Fruit fly (Drosophila melanogaster) whole organism, embryonic: ENCODE results near the gene CheA7a.

Experiments used
- Abd-B ChIP-seq: fragments of 200-800 bp; sonication (Bioruptor generic); optimal IDR thresholded peaks from 2 replicates; lab custom pipeline; 2018; ENCODE audit warnings: missing biosample characterization, mild to moderate bottlenecking, missing genetic modification characterization, moderate library complexity
- Awh ChIP-seq: fragments of 200-800 bp; sonication (Bioruptor generic); IDR thresholded peaks from 2 replicates; pipeline ENCODE4, ENCODE4 v1.3.6; 2022; ENCODE audit warnings: missing biosample characterization, missing genetic modification characterization
- Blimp-1 ChIP-seq: fragments of 200-800 bp; sonication (Bioruptor generic); optimal IDR thresholded peaks from 3 replicates; lab custom pipeline; 2018; ENCODE audit warnings: missing biosample characterization, missing genetic modification characterization, mild to moderate bottlenecking, moderate library complexity, missing genetic modification reagents
- Bteb2 ChIP-seq: fragments of 200-800 bp; sonication (Bioruptor generic); optimal IDR thresholded peaks from 2 replicates; lab custom pipeline; 2016; ENCODE audit warnings: missing biosample characterization, missing genetic modification characterization
- C15 ChIP-seq: fragments of 200-800 bp; sonication (Bioruptor generic); IDR thresholded peaks from 3 replicates; pipeline ENCODE4 v1.3.6; 2022; ENCODE audit warnings: missing biosample characterization, missing genetic modification characterization
- CG10462 ChIP-seq: fragments of 200-800 bp; sonication (Bioruptor generic); optimal IDR thresholded peaks from 2 replicates; lab custom pipeline; 2016; ENCODE audit warnings: missing biosample characterization, missing genetic modification characterization
- CG11723 ChIP-seq: fragments of 200-800 bp; sonication (Bioruptor generic); optimal IDR thresholded peaks from 2 replicates; lab custom pipeline; 2017; ENCODE audit warnings: missing biosample characterization, mild to moderate bottlenecking, missing genetic modification characterization
- CG12744 ChIP-seq: fragments of 200-800 bp; sonication (Bioruptor generic); optimal IDR thresholded peaks from 2 replicates; lab custom pipeline; 2016; ENCODE audit warnings: missing biosample characterization, missing genetic modification characterization
- CG13775 ChIP-seq: fragments of 200-800 bp; sonication (Bioruptor generic); optimal IDR thresholded peaks from 3 replicates; lab custom pipeline; 2017; ENCODE audit warnings: missing biosample characterization, mild to moderate bottlenecking, missing genetic modification characterization
- CG14710 ChIP-seq: fragments of 200-800 bp; sonication (Bioruptor generic); optimal IDR thresholded peaks from 3 replicates; lab custom pipeline; 2019; ENCODE audit warnings: missing biosample characterization, mild to moderate bottlenecking, missing genetic modification characterization, moderate library complexity
- CG15073 ChIP-seq: fragments of 200-800 bp; sonication (Bioruptor generic); optimal IDR thresholded peaks from 2 replicates; lab custom pipeline; 2016; ENCODE audit warnings: missing biosample characterization, missing genetic modification characterization
- CG16815 ChIP-seq: fragments of 200-800 bp; sonication (Bioruptor generic); optimal IDR thresholded peaks from 3 replicates; lab custom pipeline; 2017; ENCODE audit warnings: missing biosample characterization, mild to moderate bottlenecking, missing genetic modification characterization
- CG34224 ChIP-seq: fragments of 200-800 bp; sonication (Bioruptor generic); IDR thresholded peaks from 3 replicates; pipeline ENCODE4 v1.3.6; 2022; ENCODE audit warnings: missing biosample characterization, missing genetic modification characterization; ENCODE audit not compliant: partially characterized antibody
- CG34376 ChIP-seq: fragments of 200-800 bp; sonication (Bioruptor generic); optimal IDR thresholded peaks from 2 replicates; lab custom pipeline; 2018; ENCODE audit warnings: missing biosample characterization, mild to moderate bottlenecking, missing genetic modification characterization
- CG3847 ChIP-seq: fragments of 200-800 bp; sonication (Bioruptor generic); IDR thresholded peaks from 2 replicates; pipeline ENCODE4 v1.3.6; 2022; ENCODE audit warnings: missing biosample characterization, missing genetic modification characterization
- CG42726 ChIP-seq: fragments of 200-800 bp; sonication (Bioruptor generic); IDR thresholded peaks from 2 replicates; pipeline ENCODE4 v1.3.6; 2022; ENCODE audit warnings: missing biosample characterization, missing genetic modification characterization; ENCODE audit not compliant: partially characterized antibody
- CG4730 ChIP-seq: fragments of 200-800 bp; sonication (Bioruptor generic); IDR thresholded peaks from 2 replicates; pipeline ENCODE4 v1.3.6; 2022; ENCODE audit warnings: missing biosample characterization, missing genetic modification characterization
- CG6689 ChIP-seq: fragments of 200-800 bp; sonication (Bioruptor generic); IDR thresholded peaks from 2 replicates; pipeline ENCODE4 v1.3.6; 2022; ENCODE audit warnings: missing biosample characterization, missing genetic modification characterization
- CG6765 ChIP-seq: fragments of 200-800 bp; sonication (Bioruptor generic); optimal IDR thresholded peaks from 3 replicates; lab custom pipeline; 2017; ENCODE audit warnings: missing biosample characterization, mild to moderate bottlenecking, missing genetic modification characterization
- CG6854 ChIP-seq: fragments of 200-800 bp; sonication (Bioruptor generic); optimal IDR thresholded peaks from 3 replicates; lab custom pipeline; 2017; ENCODE audit warnings: missing biosample characterization, mild to moderate bottlenecking, missing genetic modification characterization
- CG7271 ChIP-seq: fragments of 200-800 bp; sonication (Bioruptor generic); optimal IDR thresholded peaks from 2 replicates; lab custom pipeline; 2018; ENCODE audit warnings: missing biosample characterization, mild to moderate bottlenecking, missing genetic modification characterization, moderate library complexity
- CG8944 ChIP-seq: fragments of 200-800 bp; sonication (Bioruptor generic); optimal IDR thresholded peaks from 3 replicates; lab custom pipeline; 2016; ENCODE audit warnings: missing biosample characterization, missing genetic modification characterization
- CG9797 ChIP-seq: fragments of 200-800 bp; sonication (Bioruptor generic); optimal IDR thresholded peaks from 3 replicates; lab custom pipeline; 2018; ENCODE audit warnings: missing biosample characterization, mild to moderate bottlenecking, missing genetic modification characterization
- CG9876 ChIP-seq: fragments of 200-800 bp; sonication (Bioruptor generic); optimal IDR thresholded peaks from 2 replicates; lab custom pipeline; 2016; ENCODE audit warnings: missing biosample characterization, missing genetic modification characterization
- CHES-1-like ChIP-seq: fragments of 200-800 bp; sonication (Bioruptor generic); optimal IDR thresholded peaks from 2 replicates; lab custom pipeline; 2016; ENCODE audit warnings: missing biosample characterization, missing genetic modification characterization
- CrebB ChIP-seq: fragments of 200-800 bp; sonication (Bioruptor generic); optimal IDR thresholded peaks from 3 replicates; lab custom pipeline; 2018; ENCODE audit warnings: missing biosample characterization, mild to moderate bottlenecking, missing genetic modification characterization
- Dad ChIP-seq: fragments of 200-800 bp; sonication (Bioruptor generic); optimal IDR thresholded peaks from 3 replicates; lab custom pipeline; 2016; ENCODE audit warnings: missing biosample characterization, missing genetic modification characterization
- Dref ChIP-seq: fragments of 200-800 bp; sonication (Bioruptor generic); IDR thresholded peaks from 2 replicates; pipeline ENCODE4 v1.3.6; 2022; ENCODE audit warnings: missing biosample characterization, missing genetic modification characterization
- Hmr ChIP-seq: fragments of 200-800 bp; sonication (Bioruptor generic); optimal IDR thresholded peaks from 3 replicates; lab custom pipeline; 2017; ENCODE audit warnings: mild to moderate bottlenecking, missing biosample characterization, missing genetic modification reagents, missing genetic modification characterization
- Hmx ChIP-seq: fragments of 200-800 bp; sonication (Bioruptor generic); optimal IDR thresholded peaks from 2 replicates; lab custom pipeline; 2016; ENCODE audit warnings: missing biosample characterization, missing genetic modification characterization
- Hr3 ChIP-seq: fragments of 200-800 bp; sonication (Bioruptor generic); optimal IDR thresholded peaks from 3 replicates; lab custom pipeline; 2016; ENCODE audit warnings: missing biosample characterization, missing genetic modification characterization
- NC2α ChIP-seq: fragments of 200-800 bp; sonication (Bioruptor generic); optimal IDR thresholded peaks from 2 replicates; lab custom pipeline; 2016; ENCODE audit warnings: missing biosample characterization, missing genetic modification characterization
- Ravus ChIP-seq: fragments of 200-800 bp; sonication (Bioruptor generic); IDR thresholded peaks from 2 replicates; pipeline ENCODE4 v1.3.6; 2022; ENCODE audit warnings: missing biosample characterization, missing genetic modification characterization
- Rx ChIP-seq: fragments of 200-800 bp; sonication (Bioruptor generic); IDR thresholded peaks from 2 replicates; pipeline ENCODE4 v1.3.6; 2022; ENCODE audit warnings: missing biosample characterization, missing genetic modification characterization
- Usf ChIP-seq: fragments of 200-800 bp; sonication (Bioruptor generic); optimal IDR thresholded peaks from 2 replicates; lab custom pipeline; 2017; ENCODE audit warnings: missing genotype, missing biosample characterization, missing genetic modification characterization
- YL-1 ChIP-seq: fragments of 200-800 bp; sonication (Bioruptor generic); optimal IDR thresholded peaks from 3 replicates; lab custom pipeline; 2017; ENCODE audit warnings: missing biosample characterization, mild to moderate bottlenecking, missing genetic modification characterization
- cg ChIP-seq: fragments of 200-800 bp; sonication (Bioruptor generic); optimal IDR thresholded peaks from 3 replicates; lab custom pipeline; 2019; ENCODE audit warnings: missing biosample characterization, mild to moderate bottlenecking, missing genetic modification characterization, moderate library complexity
- ci ChIP-seq: fragments of 200-800 bp; sonication (Bioruptor generic); IDR thresholded peaks from 3 replicates; pipeline ENCODE4 v1.3.6; 2022; ENCODE audit warnings: missing biosample characterization, missing genetic modification characterization
- dati ChIP-seq: fragments of 200-800 bp; sonication (Bioruptor generic); IDR thresholded peaks from 2 replicates; pipeline ENCODE4 v1.3.6; 2022; ENCODE audit warnings: missing biosample characterization, missing genetic modification characterization
- ems ChIP-seq: fragments of 200-800 bp; sonication (Bioruptor generic); optimal IDR thresholded peaks from 3 replicates; lab custom pipeline; 2016; ENCODE audit warnings: missing biosample characterization, missing genetic modification characterization
- gcm2 ChIP-seq: fragments of 200-800 bp; sonication (Bioruptor generic); optimal IDR thresholded peaks from 2 replicates; lab custom pipeline; 2016; ENCODE audit warnings: missing biosample characterization, missing genetic modification characterization
- h ChIP-seq: fragments of >200 bp; optimal IDR thresholded peaks from 2 replicates; lab custom pipeline; 2017
- jigr1 ChIP-seq: fragments of 200-800 bp; sonication (Bioruptor generic); IDR thresholded peaks from 3 replicates; pipeline ENCODE4 v1.3.6; 2022; ENCODE audit warnings: missing biosample characterization, missing genetic modification characterization
- lola ChIP-seq, 3 experiments: fragments of >200 bp in 2 of 3; fragments of 200-800 bp in 1 of 3; sonication (Bioruptor generic) in 1 of 3; optimal IDR thresholded peaks; 2 replicates each; lab custom pipeline; 2017 to 2019; ENCODE audit warnings: missing biosample characterization in 3 of 3, missing genetic modification characterization in 3 of 3, mild to moderate bottlenecking in 1 of 3, moderate library complexity in 1 of 3
- lov ChIP-seq, 2 experiments: fragments of 200-800 bp in 1 of 2; fragments of >200 bp in 1 of 2; sonication (Bioruptor generic) in 1 of 2; IDR thresholded peaks in 1 of 2; optimal IDR thresholded peaks in 1 of 2; 2 replicates in 1 of 2; 3 replicates in 1 of 2; pipeline versions ENCODE4 v1.3.6 to Lab custom; 2017 to 2022; ENCODE audit warnings: missing biosample characterization in 1 of 2, missing genetic modification characterization in 1 of 2
- otp ChIP-seq: fragments of 200-800 bp; sonication (Bioruptor generic); IDR thresholded peaks from 3 replicates; pipeline ENCODE4, ENCODE4 v1.3.6; 2022; ENCODE audit warnings: missing biosample characterization, missing genetic modification characterization
- pan ChIP-seq, 4 experiments: fragments of >200 bp in 3 of 4; fragments of 200-800 bp in 1 of 4; sonication (Bioruptor generic) in 1 of 4; optimal IDR thresholded peaks in 3 of 4; IDR thresholded peaks in 1 of 4; 2 replicates each; pipeline versions ENCODE4 v1.3.6 to Lab custom; 2017 to 2022; ENCODE audit warnings: missing biosample characterization in 2 of 4, missing genetic modification characterization in 2 of 4, mixed read lengths in 1 of 4
- slou ChIP-seq: fragments of 200-800 bp; sonication (Bioruptor generic); optimal IDR thresholded peaks from 3 replicates; lab custom pipeline; 2016; ENCODE audit warnings: missing biosample characterization, missing genetic modification characterization
- sug ChIP-seq: fragments of 200-800 bp; optimal IDR thresholded peaks from 2 replicates; lab custom pipeline; 2019; ENCODE audit warnings: missing biosample characterization, mild to moderate bottlenecking, missing genetic modification characterization, moderate library complexity
- tx ChIP-seq: fragments of 200-800 bp; sonication (Bioruptor generic); optimal IDR thresholded peaks from 2 replicates; lab custom pipeline; 2016; ENCODE audit warnings: missing biosample characterization, missing genetic modification characterization

CheA7a gene

dm6 chrX:7338538-7338937 is 39.4 kb upstream of the CheA7a start (continued):
- TF ChIP-seq CG8944 (GFP tag; lab: Kevin White, UChicago) (peak; percentile 26), CG16815 (GFP tag; lab: Kevin White, UChicago) (no peak), CG11723 (GFP tag; lab: Kevin White, UChicago) (peak; percentile 37), Hmr (GFP tag; lab: Kevin White, UChicago) (peak; percentile 82), ems (GFP tag; lab: Kevin White, UChicago) (peak; percentile 40), sug (tag; lab: Kevin White, UChicago) (peak; percentile 42), Hr3 (peak; percentile 46), CG13775 (peak; percentile 61), lov (optimal IDR thresholded peaks at IDR 0.05; lab: Kevin White, UChicago) (no peak), lov (GFP tag; IDR thresholded peaks at IDR 0.05; lab: Robert Waterston, UW) (no peak), gcm2 (GFP tag; lab: Kevin White, UChicago) (no peak), Rx (no peak), Ravus (no peak), h (lab: Kevin White, UChicago) (no peak), pan (optimal IDR thresholded peaks at IDR 0.05; lab: Kevin White, UChicago) (no peak), pan (GFP tag; optimal IDR thresholded peaks at IDR 0.05 in 1 of 2, IDR thresholded peaks at IDR 0.05 in 1 of 2) (peak in 1 of 2 experiments; percentile 27), CG6854 (GFP tag; lab: Kevin White, UChicago) (peak; percentile 66), CG9876 (GFP tag; lab: Kevin White, UChicago) (no peak), jigr1 (no peak), CG34224 (GFP tag; lab: Robert Waterston, UW) (no peak), otp (GFP tag; lab: Robert Waterston, UW) (no peak), NC2α (GFP tag; lab: Kevin White, UChicago) (peak; percentile 23), Abd-B (GFP tag; lab: Kevin White, UChicago) (peak; percentile 56), Awh (GFP tag; lab: Robert Waterston, UW) (peak; percentile 68; the same call in 1 of the 2 replicates), CG42726 (no peak), CG6765 (GFP tag; lab: Kevin White, UChicago) (peak; percentile 67), YL-1 (GFP tag; lab: Kevin White, UChicago) (peak; percentile 13), tx (GFP tag; lab: Kevin White, UChicago) (no peak), cg (GFP tag; lab: Kevin White, UChicago) (no peak), lola (GFP tag; optimal IDR thresholded peaks at IDR 0.05; lab: Kevin White, UChicago) (peak in 1 of 3 experiments; percentile 63), C15 (GFP tag; lab: Robert Waterston, UW) (no peak), CG4730 (GFP tag; lab: Robert Waterston, UW) (no peak), dati (no peak), CG10462 (peak; percentile 1), ci (peak; percentile 72), CG12744 (GFP tag; lab: Kevin White, UChicago) (peak; percentile 26), CG14710 (tag; lab: Kevin White, UChicago) (peak; percentile 60), Dad (no peak), slou (peak; percentile 41), CG15073 (GFP tag; lab: Kevin White, UChicago) (no peak), CG3847 (GFP tag; lab: Robert Waterston, UW) (peak; percentile 38; the same call in 1 of the 2 replicates), Bteb2 (GFP tag; lab: Kevin White, UChicago) (peak; percentile 44), Usf (GFP tag; lab: Kevin White, UChicago) (no peak), Dref (GFP tag; lab: Robert Waterston, UW) (no peak), CG6689 (peak; percentile 54; the same call in 1 of the 2 replicates), CrebB (tag; lab: Kevin White, UChicago) (peak; percentile 31), CHES-1-like (GFP tag; lab: Kevin White, UChicago) (peak; percentile 55), CG7271 (tag; lab: Kevin White, UChicago) (peak; percentile 36), CG34376 (GFP tag; lab: Kevin White, UChicago) (peak; percentile 63), Hmx (GFP tag; lab: Kevin White, UChicago) (no peak), Blimp-1 (GFP tag; lab: Kevin White, UChicago) (peak; percentile 70), CG9797 (GFP tag; lab: Kevin White, UChicago) (no peak)
